Fruit fly (Drosophila melanogaster) whole organism, prepupa: ENCODE data around the gene modSP.
A peak's percentile ranks its signal among the peaks of the same experiment; 100 is the strongest.

Source experiments
- Blimp-1 ChIP-seq: fragments of 200-800 bp; sonication (Bioruptor generic); optimal IDR thresholded peaks from 3 replicates; lab custom pipeline; 2017; ENCODE audit warnings: missing biosample characterization, missing genetic modification characterization, mild to moderate bottlenecking, moderate library complexity, missing genetic modification reagents
- CG11294 ChIP-seq: fragments of 200-800 bp; sonication (Bioruptor generic); IDR thresholded peaks from 2 replicates; pipeline ENCODE4 v1.3.6; 2022; ENCODE audit warnings: missing biosample characterization, missing genetic modification characterization
- CG11762 ChIP-seq: fragments of 200-800 bp; sonication (Bioruptor generic); optimal IDR thresholded peaks from 3 replicates; lab custom pipeline; 2016; ENCODE audit warnings: missing biosample characterization, missing genetic modification characterization; ENCODE audit not compliant: insufficient read depth
- CG15336 ChIP-seq: fragments of 200-800 bp; sonication (Bioruptor generic); IDR thresholded peaks from 2 replicates; pipeline ENCODE4 v1.3.6; 2022; ENCODE audit warnings: missing biosample characterization, missing genetic modification characterization
- CG1621 ChIP-seq: fragments of 200-800 bp; sonication (Bioruptor generic); optimal IDR thresholded peaks from 3 replicates; lab custom pipeline; 2018; ENCODE audit warnings: missing biosample characterization, mild to moderate bottlenecking, missing genetic modification characterization
- CG3032 ChIP-seq: fragments of 200-800 bp; optimal IDR thresholded peaks from 2 replicates; lab custom pipeline; 2019; ENCODE audit warnings: missing biosample characterization, mild to moderate bottlenecking, missing genetic modification characterization, moderate library complexity
- CG32006 ChIP-seq: fragments of 200-800 bp; sonication (Bioruptor generic); optimal IDR thresholded peaks from 3 replicates; lab custom pipeline; 2017; ENCODE audit warnings: missing biosample characterization, mild to moderate bottlenecking, missing genetic modification characterization
- CG3919 ChIP-seq: fragments of 200-800 bp; sonication (Bioruptor generic); optimal IDR thresholded peaks from 3 replicates; lab custom pipeline; 2016; ENCODE audit warnings: missing biosample characterization, missing genetic modification characterization
- CG4318 ChIP-seq: fragments of 200-800 bp; sonication (Bioruptor generic); optimal IDR thresholded peaks from 3 replicates; lab custom pipeline; 2017; ENCODE audit warnings: missing biosample characterization, mild to moderate bottlenecking, missing genetic modification characterization
- CG6163 ChIP-seq: fragments of 200-800 bp; sonication (Bioruptor generic); IDR thresholded peaks from 3 replicates; pipeline ENCODE4 v1.3.6; 2022; ENCODE audit warnings: missing biosample characterization, missing genetic modification characterization
- CG6276 ChIP-seq: fragments of 200-800 bp; sonication (Bioruptor generic); optimal IDR thresholded peaks from 2 replicates; lab custom pipeline; 2017; ENCODE audit warnings: missing biosample characterization, mild to moderate bottlenecking, missing genetic modification characterization
- CG7368 ChIP-seq: fragments of 200-800 bp; sonication (Bioruptor generic); optimal IDR thresholded peaks from 3 replicates; lab custom pipeline; 2016; ENCODE audit warnings: missing biosample characterization, missing genetic modification characterization
- CG8319 ChIP-seq: fragments of 200-800 bp; sonication (Bioruptor generic); optimal IDR thresholded peaks from 3 replicates; lab custom pipeline; 2016; ENCODE audit warnings: missing biosample characterization, missing genetic modification characterization
- CG8632 ChIP-seq: fragments of 200-800 bp; sonication (Bioruptor generic); optimal IDR thresholded peaks from 3 replicates; lab custom pipeline; 2016; ENCODE audit warnings: missing biosample characterization, missing genetic modification characterization
- Eip75B ChIP-seq: fragments of 200-800 bp; sonication (Bioruptor generic); optimal IDR thresholded peaks from 3 replicates; lab custom pipeline; 2016; ENCODE audit warnings: missing biosample characterization, missing genetic modification characterization
- Ets21C ChIP-seq: fragments of 200-800 bp; sonication (Bioruptor generic); optimal IDR thresholded peaks from 3 replicates; lab custom pipeline; 2016; ENCODE audit warnings: missing biosample characterization, missing genetic modification characterization
- Ets96B ChIP-seq: fragments of 200-800 bp; optimal IDR thresholded peaks from 2 replicates; lab custom pipeline; 2019; ENCODE audit warnings: missing biosample characterization, mild to moderate bottlenecking, missing genetic modification characterization, moderate library complexity
- Gug ChIP-seq: fragments of 200-800 bp; sonication (Bioruptor generic); IDR thresholded peaks from 2 replicates; pipeline ENCODE4 v1.3.6; 2022; ENCODE audit warnings: missing biosample characterization, missing genetic modification characterization
- Hr38 ChIP-seq: sonication (Bioruptor generic); optimal IDR thresholded peaks from 2 replicates; lab custom pipeline; 2016; ENCODE audit warnings: missing biosample characterization, missing genetic modification characterization
- Hr39 ChIP-seq: fragments of 200-800 bp; sonication (Bioruptor generic); optimal IDR thresholded peaks from 2 replicates; lab custom pipeline; 2016; ENCODE audit warnings: missing biosample characterization, missing genetic modification characterization
- Hr4 ChIP-seq: fragments of 200-800 bp; sonication (Bioruptor generic); optimal IDR thresholded peaks from 3 replicates; lab custom pipeline; 2016; ENCODE audit warnings: missing biosample characterization, missing genetic modification characterization
- Met ChIP-seq: fragments of 200-800 bp; sonication (Bioruptor generic); optimal IDR thresholded peaks from 3 replicates; lab custom pipeline; 2016; ENCODE audit warnings: missing biosample characterization, missing genetic modification characterization
- OdsH ChIP-seq: fragments of 200-800 bp; sonication (Bioruptor generic); optimal IDR thresholded peaks from 3 replicates; lab custom pipeline; 2016; ENCODE audit warnings: missing biosample characterization, missing genetic modification characterization
- Smox ChIP-seq: fragments of 200-800 bp; sonication (Bioruptor generic); optimal IDR thresholded peaks from 3 replicates; lab custom pipeline; 2016; ENCODE audit warnings: missing biosample characterization, missing genetic modification characterization
- Sox102F ChIP-seq: fragments of 200-800 bp; sonication (Bioruptor generic); optimal IDR thresholded peaks from 2 replicates; lab custom pipeline; 2016; ENCODE audit warnings: missing biosample characterization, mild to moderate bottlenecking, missing genetic modification characterization
- Sox14 ChIP-seq: fragments of 200-800 bp; sonication (Bioruptor generic); optimal IDR thresholded peaks from 3 replicates; lab custom pipeline; 2016; ENCODE audit warnings: missing biosample characterization, missing genetic modification characterization
- achi ChIP-seq: fragments of 200-800 bp; sonication (Bioruptor generic); optimal IDR thresholded peaks from 3 replicates; lab custom pipeline; 2016; ENCODE audit warnings: missing biosample characterization, missing genetic modification characterization
- acj6 ChIP-seq: fragments of 200-800 bp; sonication (Bioruptor generic); optimal IDR thresholded peaks from 3 replicates; lab custom pipeline; 2016; ENCODE audit warnings: missing biosample characterization, missing genetic modification characterization
- dac ChIP-seq: fragments of 200-800 bp; sonication (Bioruptor generic); optimal IDR thresholded peaks from 2 replicates; lab custom pipeline; 2017; ENCODE audit warnings: missing biosample characterization, mild to moderate bottlenecking, missing genetic modification characterization
- dsx ChIP-seq: fragments of 200-800 bp; optimal IDR thresholded peaks from 3 replicates; lab custom pipeline; 2019; ENCODE audit warnings: missing biosample characterization, mild to moderate bottlenecking, missing genetic modification characterization, moderate library complexity; ENCODE audit not compliant: poor library complexity, severe bottlenecking
- eg ChIP-seq: fragments of 200-800 bp; sonication (Bioruptor generic); IDR thresholded peaks from 3 replicates; pipeline ENCODE4 v1.3.6; 2022; ENCODE audit warnings: missing biosample characterization, missing genetic modification characterization
- fd59A ChIP-seq: fragments of 200-800 bp; sonication (Bioruptor generic); optimal IDR thresholded peaks from 2 replicates; lab custom pipeline; 2017; ENCODE audit warnings: missing biosample characterization, mild to moderate bottlenecking, missing genetic modification characterization, missing genetic modification reagents
- fkh ChIP-seq: fragments of 200-800 bp; sonication (Bioruptor generic); optimal IDR thresholded peaks from 3 replicates; lab custom pipeline; 2017; ENCODE audit warnings: missing biosample characterization, mild to moderate bottlenecking, missing genetic modification characterization, moderate library complexity
- lz ChIP-seq: fragments of 200-800 bp; sonication (Bioruptor generic); optimal IDR thresholded peaks from 3 replicates; lab custom pipeline; 2016; ENCODE audit warnings: missing biosample characterization, missing genetic modification characterization
- salr ChIP-seq, 2 experiments: fragments of 200-800 bp; sonication (Bioruptor generic); optimal IDR thresholded peaks; 3 replicates each; lab custom pipeline; 2016 to 2018; ENCODE audit warnings: missing biosample characterization in 2 of 2, missing genetic modification characterization in 2 of 2, mild to moderate bottlenecking in 1 of 2
- spab ChIP-seq: fragments of 200-800 bp; sonication (Bioruptor generic); optimal IDR thresholded peaks from 2 replicates; lab custom pipeline; 2017; ENCODE audit warnings: missing biosample characterization, mild to moderate bottlenecking, missing genetic modification characterization, missing genetic modification reagents
- ss ChIP-seq, 2 experiments: fragments of 200-800 bp; sonication (Bioruptor generic); optimal IDR thresholded peaks; 2 replicates in 1 of 2; 3 replicates in 1 of 2; lab custom pipeline; 2017 to 2018; ENCODE audit warnings: mild to moderate bottlenecking in 2 of 2, missing biosample characterization in 2 of 2, missing genetic modification characterization in 2 of 2, moderate library complexity in 1 of 2
- svp ChIP-seq: fragments of 200-800 bp; sonication (Bioruptor generic); peaks from one replicate; lab custom pipeline; 2016; ENCODE audit warnings: missing biosample characterization, missing genetic modification characterization
- topi ChIP-seq: fragments of 200-800 bp; sonication (Bioruptor generic); optimal IDR thresholded peaks from 3 replicates; lab custom pipeline; 2016; ENCODE audit warnings: missing biosample characterization, missing genetic modification characterization
- vri ChIP-seq: fragments of 200-800 bp; sonication (Bioruptor generic); optimal IDR thresholded peaks from 3 replicates; lab custom pipeline; 2016; ENCODE audit warnings: missing biosample characterization, mild to moderate bottlenecking, missing genetic modification characterization

The modSP gene

dm6 chr3R:16704226-16704625 is 48.8 kb upstream of the modSP start (continued):
- no peak for TF ChIP-seq OdsH (GFP tag; lab: Kevin White, UChicago)
- no peak for TF ChIP-seq Eip75B (GFP tag; lab: Kevin White, UChicago)
- no peak for TF ChIP-seq dac
- TF ChIP-seq CG1621, result no peak
- no peak for TF ChIP-seq CG32006 (GFP tag; lab: Kevin White, UChicago)
- no peak for TF ChIP-seq achi (GFP tag; lab: Kevin White, UChicago)
- TF ChIP-seq CG15336 (GFP tag; lab: Robert Waterston, UW), result no peak
- TF ChIP-seq CG3919 (GFP tag; lab: Kevin White, UChicago), result no peak
- TF ChIP-seq CG3032 (tag; lab: Kevin White, UChicago), result no peak
- no peak for TF ChIP-seq CG6163 (GFP tag; lab: Robert Waterston, UW)
- TF ChIP-seq vri (GFP tag; lab: Kevin White, UChicago), result peak; percentile 20
- TF ChIP-seq Ets21C, result peak; percentile 50
- no peak for TF ChIP-seq CG7368 (GFP tag; lab: Kevin White, UChicago)
- peak; percentile 15 for TF ChIP-seq Sox14
- no peak for TF ChIP-seq Hr4 (GFP tag; lab: Kevin White, UChicago)
- TF ChIP-seq salr (GFP tag; optimal IDR thresholded peaks at IDR 0.05; lab: Kevin White, UChicago), result no peak

dm6 chr3R:16702810-16703209 is 47.3 kb upstream of the modSP start:
- TF ChIP-seq spab, result no peak
- no peak for TF ChIP-seq vri (GFP tag; lab: Kevin White, UChicago)
- no peak for TF ChIP-seq salr (GFP tag; optimal IDR thresholded peaks at IDR 0.05; lab: Kevin White, UChicago)
- 0 out of 2 replicates have a peak, but pooled peaks have one; percentile 39 for TF ChIP-seq Gug (GFP tag; lab: Robert Waterston, UW)
- TF ChIP-seq CG8319, result no peak
- TF ChIP-seq CG32006 (GFP tag; lab: Kevin White, UChicago), result no peak
- no peak for TF ChIP-seq dsx (GFP tag; lab: Kevin White, UChicago)
- TF ChIP-seq ss (GFP tag; optimal IDR thresholded peaks at IDR 0.05; lab: Kevin White, UChicago), result peak in 1 of 2 experiments; percentile 25
- TF ChIP-seq achi (GFP tag; lab: Kevin White, UChicago), result no peak
- TF ChIP-seq svp (GFP tag; lab: Kevin White, UChicago), result peak; percentile 71
- no peak for TF ChIP-seq Blimp-1
- no peak for TF ChIP-seq CG8632 (GFP tag; lab: Kevin White, UChicago)
- no peak for TF ChIP-seq Ets96B (tag; lab: Kevin White, UChicago)
- no peak for TF ChIP-seq dac
- no peak for TF ChIP-seq fd59A (GFP tag; lab: Kevin White, UChicago)
- TF ChIP-seq CG6276, result no peak
- TF ChIP-seq eg (GFP tag; lab: Robert Waterston, UW), result 0 out of 3 replicates have a peak, but pooled peaks have one; percentile 18
- TF ChIP-seq fkh (GFP tag; lab: Kevin White, UChicago), result peak; percentile 98
- TF ChIP-seq CG4318 (GFP tag; lab: Kevin White, UChicago), result no peak
- peak; percentile 55; the same call in 1 of the 3 replicates for TF ChIP-seq CG6163 (GFP tag; lab: Robert Waterston, UW)
- no peak for TF ChIP-seq CG11294
- no peak for TF ChIP-seq Hr38 (GFP tag; lab: Kevin White, UChicago)
- TF ChIP-seq lz (GFP tag; lab: Kevin White, UChicago), result no peak
- peak; percentile 36 for TF ChIP-seq Sox14
- TF ChIP-seq Met, result no peak
- no peak for TF ChIP-seq Smox (GFP tag; lab: Kevin White, UChicago)
- 0 out of 2 replicates have a peak, but pooled peaks have one; percentile 35 for TF ChIP-seq CG15336 (GFP tag; lab: Robert Waterston, UW)
- no peak for TF ChIP-seq Sox102F (GFP tag; lab: Kevin White, UChicago)

DNA sequence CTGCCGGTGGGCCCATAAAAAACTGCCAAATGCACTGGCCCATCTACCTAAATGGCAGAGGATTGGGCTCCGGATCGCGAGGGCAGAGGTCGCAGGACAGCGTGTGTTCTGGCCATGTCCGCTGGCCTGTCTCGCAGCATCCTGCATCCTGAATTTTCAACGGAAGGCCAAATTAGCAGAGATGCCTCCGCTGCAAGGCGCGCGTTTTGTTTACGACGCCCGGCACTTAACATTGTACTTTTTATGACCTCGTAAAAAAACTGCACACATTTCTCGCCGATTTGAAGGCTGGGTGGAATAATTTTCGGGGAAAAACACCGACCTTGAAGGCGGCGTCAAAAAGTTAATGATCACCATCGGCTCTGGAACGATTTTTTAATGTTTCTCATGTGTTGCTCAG is 45.5 kb upstream of the modSP start:
- TF ChIP-seq Hr39 (GFP tag; lab: Kevin White, UChicago) (no peak), ss (GFP tag; optimal IDR thresholded peaks at IDR 0.05; lab: Kevin White, UChicago) (no peak), Sox102F (GFP tag; lab: Kevin White, UChicago) (no peak), Met (no peak), acj6 (no peak), CG7368 (GFP tag; lab: Kevin White, UChicago) (no peak), Sox14 (no peak), topi (GFP tag; lab: Kevin White, UChicago) (no peak), CG3919 (GFP tag; lab: Kevin White, UChicago) (no peak), spab (no peak), dsx (GFP tag; lab: Kevin White, UChicago) (no peak), CG11762 (GFP tag; lab: Kevin White, UChicago) (no peak)
